Worm (Caenorhabditis elegans) whole organism, young adult: Measurements from ENCODE around the gene Y54B9A.1.

ENCODE experiments used
- K12H6.12 ChIP-seq: fragments of 200-800 bp; sonication (Bioruptor generic); optimal IDR thresholded peaks from 2 replicates; lab custom pipeline; 2018; ENCODE audit warnings: mild to moderate bottlenecking, missing genetic modification characterization, missing compliant biosample characterization
- Y67H2A.10 ChIP-seq: fragments of 200-800 bp; sonication (Bioruptor generic); conservative IDR thresholded peaks from 2 replicates; pipeline ENCODE4 v1.3.6; 2022; ENCODE audit warnings: missing genetic modification reagents, missing genetic modification characterization, missing compliant biosample characterization
- ama-1 ChIP-seq, 3 experiments: fragments of 150-350 bp in 1 of 3; sonication (generic microtip) in 2 of 3; optimal IDR thresholded peaks; 2 replicates each; lab custom pipeline; 2014 to 2018; ENCODE audit warnings: missing biosample characterization in 2 of 3, missing genetic modification characterization in 2 of 3, missing genetic modification reagents in 2 of 3
- atf-7 ChIP-seq: sonication (generic microtip); optimal IDR thresholded peaks from 2 replicates; lab custom pipeline; 2017; ENCODE audit warnings: mild to moderate bottlenecking, missing genetic modification characterization, missing compliant biosample characterization
- athp-1 ChIP-seq: sonication (generic microtip); optimal IDR thresholded peaks from 2 replicates; lab custom pipeline; 2017; ENCODE audit warnings: mild to moderate bottlenecking, missing genetic modification characterization, missing compliant biosample characterization
- attf-5 ChIP-seq: fragments of 200-800 bp; sonication (Bioruptor generic); optimal IDR thresholded peaks from 2 replicates; lab custom pipeline; 2018; ENCODE audit warnings: mild to moderate bottlenecking, missing genetic modification characterization, missing compliant biosample characterization
- cebp-1 ChIP-seq, 2 experiments: fragments of 200-800 bp in 1 of 2; sonication (Bioruptor generic) in 1 of 2; sonication (generic microtip) in 1 of 2; IDR thresholded peaks in 1 of 2; optimal IDR thresholded peaks in 1 of 2; 2 replicates each; pipeline versions ENCODE4 v1.3.6 to Lab custom; 2017 to 2022; ENCODE audit warnings: missing compliant biosample characterization in 2 of 2, missing genetic modification characterization in 2 of 2, mild to moderate bottlenecking in 1 of 2, missing genetic modification reagents in 1 of 2, moderate library complexity in 1 of 2
- hlh-12 ChIP-seq: sonication (generic microtip); optimal IDR thresholded peaks from 2 replicates; lab custom pipeline; 2016; ENCODE audit warnings: missing genetic modification characterization, missing compliant biosample characterization
- hmg-1.2 ChIP-seq: fragments of 200-800 bp; sonication (Bioruptor generic); IDR thresholded peaks from 2 replicates; pipeline ENCODE4 v1.3.6; 2022; ENCODE audit warnings: missing genetic modification reagents, missing genetic modification characterization, missing compliant biosample characterization
- hmg-20 ChIP-seq: fragments of 200-800 bp; sonication (Bioruptor generic); IDR thresholded peaks from 2 replicates; pipeline ENCODE4 v1.3.6; 2022; ENCODE audit warnings: missing genetic modification reagents, missing genetic modification characterization, missing compliant biosample characterization
- hsf-1 ChIP-seq: fragments of 200-800 bp; sonication (Bioruptor generic); IDR thresholded peaks from 2 replicates; pipeline ENCODE4 v1.3.6; 2022; ENCODE audit warnings: missing genetic modification reagents, missing genetic modification characterization, missing compliant biosample characterization
- lag-1 ChIP-seq: fragments of 200-800 bp; sonication (Bioruptor generic); IDR thresholded peaks from 2 replicates; pipeline ENCODE4 v1.3.6; 2022; ENCODE audit warnings: missing genetic modification reagents, missing genetic modification characterization, missing compliant biosample characterization
- let-607 ChIP-seq, 2 experiments: fragments of 200-800 bp in 1 of 2; sonication (Bioruptor generic) in 1 of 2; sonication (generic microtip) in 1 of 2; optimal IDR thresholded peaks; 2 replicates each; lab custom pipeline; 2016 to 2018; ENCODE audit warnings: mild to moderate bottlenecking in 2 of 2, missing compliant biosample characterization in 2 of 2, missing genetic modification characterization in 2 of 2, moderate library complexity in 2 of 2, missing genotype in 1 of 2
- lin-35 ChIP-seq, 3 experiments: fragments of 150-350 bp in 2 of 3; sonication (generic microtip) in 1 of 3; optimal IDR thresholded peaks; 2 replicates each; lab custom pipeline; 2014 to 2018; ENCODE audit warnings: missing biosample characterization in 3 of 3, missing genetic modification characterization in 3 of 3, missing genetic modification reagents in 3 of 3
- madf-3 ChIP-seq: fragments of 200-800 bp; sonication (Bioruptor generic); IDR thresholded peaks from 2 replicates; pipeline ENCODE4 v1.3.6; 2022; ENCODE audit warnings: missing genetic modification reagents, missing genetic modification characterization, missing compliant biosample characterization
- madf-8 ChIP-seq: fragments of 200-800 bp; sonication (Bioruptor generic); conservative IDR thresholded peaks from 2 replicates; pipeline ENCODE4 v1.3.6; 2022; ENCODE audit warnings: missing genetic modification reagents, missing genetic modification characterization, missing compliant biosample characterization
- mcd-1 ChIP-seq: fragments of 200-800 bp; sonication (Bioruptor generic); IDR thresholded peaks from 2 replicates; pipeline ENCODE4 v1.3.6; 2022; ENCODE audit warnings: missing genetic modification reagents, missing genetic modification characterization, missing compliant biosample characterization
- nfya-2 ChIP-seq: fragments of 200-800 bp; sonication (Bioruptor generic); IDR thresholded peaks from 2 replicates; pipeline ENCODE4 v1.3.6; 2022; ENCODE audit warnings: missing genetic modification reagents, missing genetic modification characterization, missing compliant biosample characterization
- nhr-27 ChIP-seq: fragments of 200-800 bp; sonication (Bioruptor generic); optimal IDR thresholded peaks from 2 replicates; lab custom pipeline; 2018; ENCODE audit warnings: mild to moderate bottlenecking, missing genetic modification characterization, moderate library complexity, missing compliant biosample characterization
- nhr-80 ChIP-seq: sonication (generic microtip); optimal IDR thresholded peaks from 2 replicates; lab custom pipeline; 2016; ENCODE audit warnings: missing genetic modification characterization, missing compliant biosample characterization
- rcor-1 ChIP-seq: fragments of 200-800 bp; sonication (Bioruptor generic); IDR thresholded peaks from 2 replicates; pipeline ENCODE4 v1.3.6; 2022; ENCODE audit warnings: missing genetic modification reagents, missing genetic modification characterization, missing compliant biosample characterization
- repo-1 ChIP-seq: sonication (generic microtip); optimal IDR thresholded peaks from 2 replicates; lab custom pipeline; 2017; ENCODE audit warnings: mild to moderate bottlenecking, missing genetic modification characterization, missing compliant biosample characterization
- snpc-1.1 ChIP-seq: sonication (generic microtip); optimal IDR thresholded peaks from 2 replicates; lab custom pipeline; 2017; ENCODE audit warnings: missing genetic modification characterization, mild to moderate bottlenecking, missing compliant biosample characterization, antibody characterized with exemption, moderate library complexity, missing genotype, missing genetic modification reagents; ENCODE audit not compliant: insufficient read depth
- snpc-1.3 ChIP-seq: sonication (generic microtip); optimal IDR thresholded peaks from 2 replicates; lab custom pipeline; 2017; ENCODE audit warnings: missing genetic modification characterization, mild to moderate bottlenecking, missing compliant biosample characterization, antibody characterized with exemption, moderate library complexity, missing genotype, missing genetic modification reagents; ENCODE audit not compliant: insufficient read depth
- snpc-4 ChIP-seq, 5 experiments: fragments of 150-350 bp in 1 of 5; sonication (generic microtip) in 4 of 5; optimal IDR thresholded peaks; 2 replicates each; lab custom pipeline; 2014 to 2018; ENCODE audit warnings: missing genetic modification characterization in 5 of 5, missing biosample characterization in 3 of 5, antibody characterized with exemption in 2 of 5, mild to moderate bottlenecking in 2 of 5, missing compliant biosample characterization in 2 of 5, missing genotype in 2 of 5, moderate library complexity in 2 of 5, missing genetic modification reagents in 1 of 5
- tbx-9 ChIP-seq: sonication (generic microtip); optimal IDR thresholded peaks from 2 replicates; lab custom pipeline; 2016; ENCODE audit warnings: borderline replicate concordance, missing genetic modification characterization, inconsistent platforms, missing compliant biosample characterization
- zfh-2 ChIP-seq: fragments of 200-800 bp; sonication (Bioruptor generic); conservative IDR thresholded peaks from 2 replicates; pipeline ENCODE4 v1.3.6; 2022; ENCODE audit warnings: missing genetic modification reagents, missing genetic modification characterization, missing compliant biosample characterization
- ztf-22 ChIP-seq: fragments of 200-800 bp; sonication (Bioruptor generic); optimal IDR thresholded peaks from 2 replicates; lab custom pipeline; 2018; ENCODE audit warnings: mild to moderate bottlenecking, missing genetic modification characterization, moderate library complexity, missing compliant biosample characterization
- ztf-25 ChIP-seq: fragments of 200-800 bp; sonication (Bioruptor generic); IDR thresholded peaks from 2 replicates; pipeline ENCODE4 v1.3.6; 2022; ENCODE audit warnings: missing genetic modification reagents, missing genetic modification characterization, missing compliant biosample characterization

The Y54B9A.1 gene

DNA sequence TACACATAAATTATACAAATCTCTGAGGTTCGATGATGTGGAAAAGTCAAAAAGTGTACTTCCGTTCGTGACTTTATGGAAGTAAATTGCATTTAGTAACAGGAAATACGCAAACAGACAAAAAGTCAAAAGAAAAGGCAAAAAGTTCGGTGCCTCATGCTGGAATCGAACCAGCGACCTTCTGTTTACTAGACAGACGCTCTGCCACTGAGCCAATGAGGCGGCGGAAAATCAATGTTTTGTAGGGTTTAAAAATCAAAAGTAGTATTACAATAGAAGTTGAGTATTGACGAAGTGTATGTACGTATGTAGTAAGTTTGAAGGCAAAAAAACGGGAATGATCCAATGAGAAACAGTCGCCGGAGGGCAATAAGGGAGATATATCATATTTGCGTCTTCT lies 32.5 kb downstream of the Y54B9A.1 start (continued):
- no peak for TF ChIP-seq hmg-20 (GFP tag; lab: Robert Waterston, UW)
- TF ChIP-seq nhr-27 (tag; lab: Kevin White, UChicago) = no peak
- no peak for TF ChIP-seq lin-35 (GFP tag; optimal IDR thresholded peaks at IDR 0.05; lab: Kevin White, UChicago)
- TF ChIP-seq tbx-9 (tag; lab: Kevin White, UChicago) = no peak
- TF ChIP-seq hmg-1.2 (GFP tag; lab: Robert Waterston, UW) = peak; percentile 42; the same call in 1 of the 2 replicates
- TF ChIP-seq mcd-1 (GFP tag; lab: Robert Waterston, UW) = no peak
- TF ChIP-seq nhr-80 (tag; lab: Kevin White, UChicago) = peak; percentile 1
- no peak for TF ChIP-seq Y67H2A.10 (GFP tag; lab: Robert Waterston, UW)
- no peak for TF ChIP-seq repo-1
- no peak for TF ChIP-seq zfh-2
- TF ChIP-seq madf-3 (GFP tag; lab: Robert Waterston, UW) = no peak

ce11 chrV:9399886-9400373 lies 39.4 kb downstream of the Y54B9A.1 start, which contains the start of gene trpp-4:
TSS of gene trpp-4 (plus strand) at chrV:9400327.
- no peak for TF ChIP-seq lag-1
- no peak for TF ChIP-seq tbx-9 (tag; lab: Kevin White, UChicago)
- TF ChIP-seq rcor-1 (GFP tag; lab: Robert Waterston, UW) = no peak
- TF ChIP-seq ztf-25 (GFP tag; lab: Robert Waterston, UW) = no peak
- no peak for TF ChIP-seq atf-7 (tag; lab: Kevin White, UChicago)
- no peak for TF ChIP-seq madf-3 (GFP tag; lab: Robert Waterston, UW)
- no peak for TF ChIP-seq athp-1 (tag; lab: Kevin White, UChicago)
- no peak for TF ChIP-seq K12H6.12 (tag; lab: Kevin White, UChicago)
- no peak for TF ChIP-seq let-607 (tag; optimal IDR thresholded peaks at IDR 0.05; lab: Kevin White, UChicago)
- TF ChIP-seq attf-5 (GFP tag; lab: Kevin White, UChicago) = no peak
- TF ChIP-seq hsf-1 (GFP tag; lab: Robert Waterston, UW) = no peak

- TF ChIP-seq cebp-1 (GFP tag; IDR thresholded peaks at IDR 0.05; lab: Robert Waterston, UW) (no peak), cebp-1 (tag; optimal IDR thresholded peaks at IDR 0.05; lab: Kevin White, UChicago) (peak; percentile 41), ztf-22 (GFP tag; lab: Kevin White, UChicago) (no peak)
Observed at ce11 chrV:9394938-9395639, 44.3 kb downstream of the Y54B9A.1 start.

- no peak for TF ChIP-seq nfya-2 (GFP tag; lab: Robert Waterston, UW)
- no peak for TF ChIP-seq snpc-1.3
- TF ChIP-seq hlh-12 = no peak
- peak; percentile 83 for TF ChIP-seq hmg-1.2 (GFP tag; lab: Robert Waterston, UW)
- TF ChIP-seq ama-1 (optimal IDR thresholded peaks at IDR 0.05; lab: Kevin White, UChicago) = no peak
- no peak for TF ChIP-seq ama-1 (GFP tag; optimal IDR thresholded peaks at IDR 0.05; lab: Kevin White, UChicago)
- TF ChIP-seq snpc-4 (GFP tag; optimal IDR thresholded peaks at IDR 0.05; lab: Kevin White, UChicago) = peak; percentile 63
- peak; percentile 71 to 94 (median 87) for TF ChIP-seq snpc-4 (tag; optimal IDR thresholded peaks at IDR 0.05; lab: Kevin White, UChicago)
- TF ChIP-seq madf-8 (GFP tag; lab: Robert Waterston, UW) = no peak
- TF ChIP-seq snpc-1.1 (tag; lab: Kevin White, UChicago) = peak; percentile 86
Observed at ce11 chrV:9391959-9392358, 47.4 kb downstream of the Y54B9A.1 start.
